Fruit fly (Drosophila melanogaster): ENCODE measurements around the gene nau.
A peak's percentile ranks its signal among the peaks of the same experiment; 100 is the strongest.

nau gene

dm6 chr3R:23740968-23741367 lies 22.8 kb upstream of the nau start:
- TF ChIP-seq CG3919 (GFP tag; optimal IDR thresholded peaks at IDR 0.05), result no peak
- no peak for TF ChIP-seq CG8119 (GFP tag; IDR thresholded peaks at IDR 0.05)
- TF ChIP-seq CG11762 (GFP tag; optimal IDR thresholded peaks at IDR 0.05; ENCODE audit: insufficient read depth), result no peak
- no peak for TF ChIP-seq spab (GFP tag; optimal IDR thresholded peaks at IDR 0.05)
- TF ChIP-seq OdsH (GFP tag; optimal IDR thresholded peaks at IDR 0.05), result no peak
- TF ChIP-seq vri (GFP tag; optimal IDR thresholded peaks at IDR 0.05), result no peak
- no peak for TF ChIP-seq CG11294 (GFP tag; IDR thresholded peaks at IDR 0.05)
- TF ChIP-seq Sox15 (GFP tag; optimal IDR thresholded peaks at IDR 0.05), result no peak
- TF ChIP-seq Lpt (GFP tag; optimal IDR thresholded peaks at IDR 0.05), result no peak
- TF ChIP-seq ss (GFP tag; optimal IDR thresholded peaks at IDR 0.05), result no peak
- no peak for TF ChIP-seq CG32006 (GFP tag; optimal IDR thresholded peaks at IDR 0.05)
- no peak for TF ChIP-seq Hr38 (GFP tag; optimal IDR thresholded peaks at IDR 0.05)
- no peak for TF ChIP-seq Sox14 (GFP tag; optimal IDR thresholded peaks at IDR 0.05)
- TF ChIP-seq CG1621 (tag; optimal IDR thresholded peaks at IDR 0.05), result no peak
- TF ChIP-seq pdm3 (GFP tag; optimal IDR thresholded peaks at IDR 0.05), result no peak
- no peak for TF ChIP-seq CG7368 (GFP tag; optimal IDR thresholded peaks at IDR 0.05)
- TF ChIP-seq CG34406 (GFP tag; optimal IDR thresholded peaks at IDR 0.05), result no peak
- no peak for TF ChIP-seq Eip75B (GFP tag; optimal IDR thresholded peaks at IDR 0.05)
- no peak for TF ChIP-seq Sox102F (GFP tag; optimal IDR thresholded peaks at IDR 0.05)
- TF ChIP-seq CG3032 (tag; optimal IDR thresholded peaks at IDR 0.05), result no peak

dm6 chr3R:23737676-23738574 lies 19.8 kb upstream of the nau start:
- TF ChIP-seq CG6854 (GFP tag; optimal IDR thresholded peaks at IDR 0.05), result no peak
- TF ChIP-seq Hr38 (GFP tag; optimal IDR thresholded peaks at IDR 0.05), result no peak
- no peak for TF ChIP-seq Sox15 (GFP tag; optimal IDR thresholded peaks at IDR 0.05)
- TF ChIP-seq eg (GFP tag; IDR thresholded peaks at IDR 0.05), result no peak; the same call in 2 of the 3 replicates
- peak; percentile 50 for TF ChIP-seq CG34406 (GFP tag; optimal IDR thresholded peaks at IDR 0.05)
- no peak for TF ChIP-seq CG6792 (GFP tag; optimal IDR thresholded peaks at IDR 0.05)
- TF ChIP-seq fkh (GFP tag; optimal IDR thresholded peaks at IDR 0.05), result peak; percentile 72
- no peak for TF ChIP-seq dsx (GFP tag; optimal IDR thresholded peaks at IDR 0.05; ENCODE audit: poor library complexity, severe bottlenecking)
- peak; percentile 47 for TF ChIP-seq CG6276 (GFP tag; optimal IDR thresholded peaks at IDR 0.05)
- no peak for TF ChIP-seq Eip75B (GFP tag; optimal IDR thresholded peaks at IDR 0.05)
- TF ChIP-seq Ets96B (tag; optimal IDR thresholded peaks at IDR 0.05), result peak; percentile 28
- TF ChIP-seq Eip93F (GFP tag; optimal IDR thresholded peaks at IDR 0.05), result no peak
- no peak for TF ChIP-seq CG16779 (tag; optimal IDR thresholded peaks at IDR 0.05)
- peak; percentile 26 for TF ChIP-seq CG10631 (GFP tag; optimal IDR thresholded peaks at IDR 0.05)
- TF ChIP-seq CG32006 (GFP tag; optimal IDR thresholded peaks at IDR 0.05), result peak; percentile 81
- TF ChIP-seq Ets21C (GFP tag; optimal IDR thresholded peaks at IDR 0.05), result no peak
- peak; percentile 1 for TF ChIP-seq dac (GFP tag; optimal IDR thresholded peaks at IDR 0.05)
- TF ChIP-seq Smox (GFP tag; optimal IDR thresholded peaks at IDR 0.05), result no peak
- TF ChIP-seq Gug (GFP tag; IDR thresholded peaks at IDR 0.05), result no peak
- peak; percentile 11 for TF ChIP-seq Sox14 (GFP tag; optimal IDR thresholded peaks at IDR 0.05)
- no peak for TF ChIP-seq CG1621 (tag; optimal IDR thresholded peaks at IDR 0.05)
- peak; percentile 55 for TF ChIP-seq achi (GFP tag; optimal IDR thresholded peaks at IDR 0.05)
- TF ChIP-seq CG3919 (GFP tag; optimal IDR thresholded peaks at IDR 0.05), result peak; percentile 17
- peak; percentile 73 for TF ChIP-seq Hr4 (GFP tag; optimal IDR thresholded peaks at IDR 0.05)
- peak; percentile 33 for TF ChIP-seq OdsH (GFP tag; optimal IDR thresholded peaks at IDR 0.05)
- no peak for TF ChIP-seq Hr39 (GFP tag; optimal IDR thresholded peaks at IDR 0.05)
- TF ChIP-seq CG11762 (GFP tag; optimal IDR thresholded peaks at IDR 0.05; ENCODE audit: insufficient read depth), result peak; percentile 12
- no peak for TF ChIP-seq Sox102F (GFP tag; optimal IDR thresholded peaks at IDR 0.05)
- no peak for TF ChIP-seq net (GFP tag; optimal IDR thresholded peaks at IDR 0.05)
- no peak for TF ChIP-seq fd59A (GFP tag; optimal IDR thresholded peaks at IDR 0.05)
- peak; percentile 46 for TF ChIP-seq spab (GFP tag; optimal IDR thresholded peaks at IDR 0.05)
- TF ChIP-seq CG3032 (tag; optimal IDR thresholded peaks at IDR 0.05), result peak; percentile 4
- TF ChIP-seq Met (GFP tag; optimal IDR thresholded peaks at IDR 0.05), result no peak
- no peak for TF ChIP-seq Lpt (GFP tag; optimal IDR thresholded peaks at IDR 0.05)
- peak; percentile 46 for TF ChIP-seq CG10669 (GFP tag; optimal IDR thresholded peaks at IDR 0.05)
- peak; percentile 48 for TF ChIP-seq CG15336 (GFP tag; IDR thresholded peaks at IDR 0.05)
- TF ChIP-seq salr (GFP tag; optimal IDR thresholded peaks at IDR 0.05), result no peak
- no peak for TF ChIP-seq esn (GFP tag; optimal IDR thresholded peaks at IDR 0.05)
- TF ChIP-seq CG4318 (GFP tag; optimal IDR thresholded peaks at IDR 0.05), result peak; percentile 52
- no peak for TF ChIP-seq cyc (GFP tag; optimal IDR thresholded peaks at IDR 0.05)
